Worm (Caenorhabditis elegans) whole organism, L2 larva: Measurements from ENCODE around the gene clec-134.

ENCODE experiments used
- ceh-82 ChIP-seq: fragments of 150-350 bp; optimal IDR thresholded peaks from 2 replicates; lab custom pipeline; 2014; ENCODE audit warnings: missing biosample characterization, missing genetic modification characterization
- egl-27 ChIP-seq: sonication (generic microtip); optimal IDR thresholded peaks from 3 replicates; lab custom pipeline; 2017; ENCODE audit warnings: missing biosample characterization, missing genetic modification reagents, missing genetic modification characterization
- nhr-237 ChIP-seq: fragments of 150-350 bp; optimal IDR thresholded peaks from 2 replicates; lab custom pipeline; 2014; ENCODE audit warnings: missing biosample characterization, missing genetic modification characterization
- snpc-4 ChIP-seq: fragments of 150-350 bp; optimal IDR thresholded peaks from 2 replicates; lab custom pipeline; 2014; ENCODE audit warnings: missing biosample characterization, missing genetic modification characterization

- TF ChIP-seq ceh-82 (tag; lab: Kevin White, UChicago) = no peak
- TF ChIP-seq snpc-4 = no peak
- no peak for TF ChIP-seq nhr-237 (tag; lab: Kevin White, UChicago)
- TF ChIP-seq egl-27 (tag; lab: Kevin White, UChicago) = no peak
These were observed 26.4 kb upstream of the clec-134 start, which contains the start of gene dnc-3 for ce11 chrII:3553453-3553852.
